Worm (Caenorhabditis elegans) whole organism, L3 larva: ENCODE results near the gene F09G2.1.

Experiments
- ama-1 ChIP-seq: fragments of 150-350 bp; optimal IDR thresholded peaks from 2 replicates; lab custom pipeline; 2018
- ztf-11 ChIP-seq: fragments of 150-350 bp; optimal IDR thresholded peaks from 2 replicates; lab custom pipeline; 2014; ENCODE audit warnings: missing biosample characterization, missing genetic modification characterization

DNA sequence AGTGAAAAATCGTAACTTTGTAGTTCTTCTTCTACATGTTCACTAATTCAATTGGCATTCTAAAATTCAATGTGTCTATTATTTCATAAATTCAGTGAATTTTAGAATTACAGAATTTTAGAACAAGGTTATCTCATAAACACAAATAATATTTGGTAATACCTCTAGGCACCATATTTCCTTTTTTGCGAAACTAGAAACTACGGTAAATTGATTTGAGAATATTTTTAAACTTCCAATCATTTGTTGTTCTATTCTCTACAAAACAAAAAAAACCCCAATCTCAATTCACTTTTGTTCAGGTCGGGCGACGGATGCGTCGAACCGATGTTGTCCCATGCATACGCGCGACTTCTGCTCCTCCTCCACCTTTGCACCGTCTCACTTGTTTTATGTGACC, at the start of gene F09G2.1:
- TF ChIP-seq ama-1 (no peak), ztf-11 (tag; lab: Kevin White, UChicago) (no peak)
